Fruit fly (Drosophila melanogaster) whole organism, embryonic: Measurements from ENCODE around the gene slmo.

Experiments used
- ATbp ChIP-seq: fragments of 200-800 bp; sonication (Bioruptor generic); optimal IDR thresholded peaks from 2 replicates; lab custom pipeline; 2017; ENCODE audit warnings: missing biosample characterization, mild to moderate bottlenecking, missing genetic modification characterization, missing genetic modification reagents
- Atf-2 ChIP-seq: fragments of 200-800 bp; sonication (Bioruptor generic); optimal IDR thresholded peaks from 2 replicates; lab custom pipeline; 2016; ENCODE audit warnings: missing biosample characterization, missing genetic modification characterization
- CG10209 ChIP-seq: fragments of 200-800 bp; sonication (Bioruptor generic); optimal IDR thresholded peaks from 3 replicates; lab custom pipeline; 2017; ENCODE audit warnings: missing biosample characterization, mild to moderate bottlenecking, missing genetic modification characterization, missing genetic modification reagents
- CG1024 ChIP-seq: fragments of 200-800 bp; sonication (Bioruptor generic); IDR thresholded peaks from 2 replicates; pipeline ENCODE4 v1.3.6; 2022; ENCODE audit warnings: missing biosample characterization, missing genetic modification characterization
- CG10543 ChIP-seq: fragments of 200-800 bp; sonication (Bioruptor generic); optimal IDR thresholded peaks from 3 replicates; lab custom pipeline; 2017; ENCODE audit warnings: missing biosample characterization, mild to moderate bottlenecking, missing genetic modification characterization, moderate library complexity
- CG10979 ChIP-seq: fragments of 200-800 bp; sonication (Bioruptor generic); optimal IDR thresholded peaks from 2 replicates; lab custom pipeline; 2018; ENCODE audit warnings: missing biosample characterization, mild to moderate bottlenecking, missing genetic modification characterization, moderate library complexity
- CG1233 ChIP-seq: fragments of 200-800 bp; sonication (Bioruptor generic); optimal IDR thresholded peaks from 4 replicates; lab custom pipeline; 2018; ENCODE audit warnings: missing biosample characterization, mild to moderate bottlenecking, missing genetic modification characterization
- CG13775 ChIP-seq: fragments of 200-800 bp; sonication (Bioruptor generic); optimal IDR thresholded peaks from 3 replicates; lab custom pipeline; 2017; ENCODE audit warnings: missing biosample characterization, mild to moderate bottlenecking, missing genetic modification characterization
- CG15696 ChIP-seq: fragments of 200-800 bp; sonication (Bioruptor generic); optimal IDR thresholded peaks from 2 replicates; lab custom pipeline; 2019; ENCODE audit warnings: missing biosample characterization, mild to moderate bottlenecking, missing genetic modification characterization, moderate library complexity
- CG1603 ChIP-seq: fragments of 200-800 bp; sonication (Bioruptor generic); optimal IDR thresholded peaks from 2 replicates; lab custom pipeline; 2019; ENCODE audit warnings: missing biosample characterization, mild to moderate bottlenecking, missing genetic modification characterization, moderate library complexity
- CG2199 ChIP-seq: fragments of 200-800 bp; sonication (Bioruptor generic); IDR thresholded peaks from 3 replicates; pipeline ENCODE4 v1.3.6; 2022; ENCODE audit warnings: missing biosample characterization, missing genetic modification characterization
- CG2202 ChIP-seq: fragments of 200-800 bp; sonication (Bioruptor generic); optimal IDR thresholded peaks from 2 replicates; lab custom pipeline; 2018; ENCODE audit warnings: missing biosample characterization, mild to moderate bottlenecking, missing genetic modification characterization
- CG2678 ChIP-seq: fragments of 200-800 bp; sonication (Bioruptor generic); optimal IDR thresholded peaks from 3 replicates; lab custom pipeline; 2019; ENCODE audit warnings: missing biosample characterization, mild to moderate bottlenecking, missing genetic modification characterization, moderate library complexity
- CG2875 ChIP-seq: fragments of 200-800 bp; sonication (Bioruptor generic); optimal IDR thresholded peaks from 2 replicates; lab custom pipeline; 2017; ENCODE audit warnings: missing biosample characterization, mild to moderate bottlenecking, missing genetic modification characterization, missing genetic modification reagents
- CG3281 ChIP-seq: fragments of 200-800 bp; sonication (Bioruptor generic); optimal IDR thresholded peaks from 3 replicates; lab custom pipeline; 2017; ENCODE audit warnings: missing biosample characterization, mild to moderate bottlenecking, missing genetic modification characterization
- CG33213 ChIP-seq: fragments of 200-800 bp; sonication (Bioruptor generic); optimal IDR thresholded peaks from 3 replicates; lab custom pipeline; 2016; ENCODE audit warnings: missing biosample characterization, missing genetic modification characterization
- CG33557 ChIP-seq: fragments of 200-800 bp; sonication (Bioruptor generic); optimal IDR thresholded peaks from 2 replicates; lab custom pipeline; 2019; ENCODE audit warnings: missing biosample characterization, mild to moderate bottlenecking, missing genetic modification characterization, moderate library complexity
- CG4404 ChIP-seq: fragments of 200-800 bp; sonication (Bioruptor generic); IDR thresholded peaks from 2 replicates; pipeline ENCODE4 v1.3.6; 2022; ENCODE audit warnings: missing biosample characterization, missing genetic modification characterization
- CG5953 ChIP-seq: fragments of 200-800 bp; sonication (Bioruptor generic); IDR thresholded peaks from 2 replicates; pipeline ENCODE4 v1.3.6; 2022; ENCODE audit warnings: missing biosample characterization, missing genetic modification characterization
- CG6689 ChIP-seq: fragments of 200-800 bp; sonication (Bioruptor generic); IDR thresholded peaks from 2 replicates; pipeline ENCODE4 v1.3.6; 2022; ENCODE audit warnings: missing biosample characterization, missing genetic modification characterization
- D19A ChIP-seq: fragments of 200-800 bp; optimal IDR thresholded peaks from 3 replicates; lab custom pipeline; 2019; ENCODE audit warnings: missing biosample characterization, mild to moderate bottlenecking, missing genetic modification characterization, moderate library complexity
- HHEX ChIP-seq: fragments of 200-800 bp; sonication (Bioruptor generic); optimal IDR thresholded peaks from 3 replicates; lab custom pipeline; 2017; ENCODE audit warnings: missing biosample characterization, mild to moderate bottlenecking, missing genetic modification characterization, missing genetic modification reagents
- HLHmδ ChIP-seq: fragments of 200-800 bp; sonication (Bioruptor generic); optimal IDR thresholded peaks from 2 replicates; lab custom pipeline; 2018; ENCODE audit warnings: missing biosample characterization, mild to moderate bottlenecking, missing genetic modification characterization, moderate library complexity
- Hmr ChIP-seq: fragments of 200-800 bp; sonication (Bioruptor generic); optimal IDR thresholded peaks from 3 replicates; lab custom pipeline; 2017; ENCODE audit warnings: mild to moderate bottlenecking, missing biosample characterization, missing genetic modification reagents, missing genetic modification characterization
- Nf-YA ChIP-seq: fragments of 200-800 bp; sonication (Bioruptor generic); IDR thresholded peaks from 2 replicates; pipeline ENCODE4 v1.3.6; 2022; ENCODE audit warnings: missing biosample characterization, missing genetic modification characterization
- Nf-YB ChIP-seq: fragments of 200-800 bp; sonication (Bioruptor generic); optimal IDR thresholded peaks from 3 replicates; lab custom pipeline; 2019; ENCODE audit warnings: missing biosample characterization, mild to moderate bottlenecking, missing genetic modification characterization, moderate library complexity
- Oli ChIP-seq: fragments of 200-800 bp; sonication (Bioruptor generic); optimal IDR thresholded peaks from 2 replicates; lab custom pipeline; 2018; ENCODE audit warnings: missing biosample characterization, mild to moderate bottlenecking, missing genetic modification characterization, moderate library complexity
- Optix ChIP-seq: fragments of 200-800 bp; sonication (Bioruptor generic); IDR thresholded peaks from 3 replicates; pipeline ENCODE4 v1.3.6; 2022; ENCODE audit warnings: missing biosample characterization, missing genetic modification characterization
- Ravus ChIP-seq: fragments of 200-800 bp; sonication (Bioruptor generic); IDR thresholded peaks from 2 replicates; pipeline ENCODE4 v1.3.6; 2022; ENCODE audit warnings: missing biosample characterization, missing genetic modification characterization
- Trl ChIP-seq, 3 experiments: fragments of >200 bp in 2 of 3; fragments of 200-800 bp in 1 of 3; sonication (Bioruptor generic) in 1 of 3; optimal IDR thresholded peaks; 2 replicates in 1 of 3; 3 replicates in 2 of 3; lab custom pipeline; 2016 to 2017; ENCODE audit warnings: missing biosample characterization in 1 of 3, missing genetic modification characterization in 1 of 3
- ara ChIP-seq: fragments of 200-800 bp; sonication (Bioruptor generic); IDR thresholded peaks from 2 replicates; pipeline ENCODE4 v1.3.6; 2022; ENCODE audit warnings: missing biosample characterization, missing genetic modification characterization
- az2 ChIP-seq: fragments of 200-800 bp; sonication (Bioruptor generic); optimal IDR thresholded peaks from 3 replicates; lab custom pipeline; 2016; ENCODE audit warnings: missing biosample characterization, missing genetic modification characterization
- bcd ChIP-seq: fragments of 200-800 bp; sonication (Bioruptor generic); optimal IDR thresholded peaks from 2 replicates; lab custom pipeline; 2017; ENCODE audit warnings: missing biosample characterization, mild to moderate bottlenecking, missing genetic modification characterization
- cad ChIP-seq: fragments of >200 bp; optimal IDR thresholded peaks from 2 replicates; lab custom pipeline; 2017; ENCODE audit warnings: missing biosample characterization, missing genetic modification characterization
- fd64A ChIP-seq: fragments of 200-800 bp; sonication (Bioruptor generic); optimal IDR thresholded peaks from 3 replicates; lab custom pipeline; 2018; ENCODE audit warnings: missing biosample characterization, mild to moderate bottlenecking, missing genetic modification characterization
- fu2 ChIP-seq: fragments of 200-800 bp; sonication (Bioruptor generic); optimal IDR thresholded peaks from 2 replicates; lab custom pipeline; 2016; ENCODE audit warnings: missing biosample characterization, missing genetic modification characterization
- grau ChIP-seq: fragments of 200-800 bp; optimal IDR thresholded peaks from 3 replicates; lab custom pipeline; 2019; ENCODE audit warnings: missing biosample characterization, mild to moderate bottlenecking, missing genetic modification characterization, moderate library complexity
- her ChIP-seq: fragments of 200-800 bp; sonication (Bioruptor generic); optimal IDR thresholded peaks from 2 replicates; lab custom pipeline; 2016; ENCODE audit warnings: missing biosample characterization, missing genetic modification characterization
- lab ChIP-seq: fragments of 200-800 bp; sonication (Bioruptor generic); optimal IDR thresholded peaks from 3 replicates; lab custom pipeline; 2017; ENCODE audit warnings: missing biosample characterization, missing genetic modification characterization, mild to moderate bottlenecking, moderate library complexity, missing genetic modification reagents
- mirr ChIP-seq: fragments of 200-800 bp; sonication (Bioruptor generic); optimal IDR thresholded peaks from 3 replicates; lab custom pipeline; 2018; ENCODE audit warnings: missing biosample characterization, mild to moderate bottlenecking, missing genetic modification characterization
- row ChIP-seq: fragments of 200-800 bp; sonication (Bioruptor generic); IDR thresholded peaks from 3 replicates; pipeline ENCODE4 v1.3.6; 2022; ENCODE audit warnings: missing biosample characterization, missing genetic modification characterization
- sc ChIP-seq, 3 experiments: fragments of >200 bp in 2 of 3; fragments of 200-800 bp in 1 of 3; sonication (Bioruptor generic) in 1 of 3; optimal IDR thresholded peaks; 2 replicates in 2 of 3; 3 replicates in 1 of 3; lab custom pipeline; 2017; ENCODE audit warnings: mild to moderate bottlenecking in 1 of 3, missing biosample characterization in 1 of 3, missing genetic modification characterization in 1 of 3, missing genetic modification reagents in 1 of 3
- sd ChIP-seq: fragments of 200-800 bp; sonication (Bioruptor generic); optimal IDR thresholded peaks from 3 replicates; lab custom pipeline; 2018; ENCODE audit warnings: missing biosample characterization, mild to moderate bottlenecking, missing genetic modification characterization, moderate library complexity
- unpg ChIP-seq: fragments of 200-800 bp; sonication (Bioruptor generic); optimal IDR thresholded peaks from 3 replicates; lab custom pipeline; 2018; ENCODE audit warnings: missing biosample characterization, mild to moderate bottlenecking, missing genetic modification characterization, moderate library complexity
- vfl ChIP-seq: fragments of 200-800 bp; sonication (Bioruptor generic); optimal IDR thresholded peaks from 2 replicates; lab custom pipeline; 2016; ENCODE audit warnings: missing biosample characterization, missing genetic modification characterization
- z ChIP-seq: fragments of 200-800 bp; sonication (Bioruptor generic); IDR thresholded peaks from 3 replicates; pipeline ENCODE4 v1.3.6; 2022; ENCODE audit warnings: missing biosample characterization, missing genetic modification characterization
- zen ChIP-seq: fragments of 200-800 bp; sonication (Bioruptor generic); optimal IDR thresholded peaks from 3 replicates; lab custom pipeline; 2018; ENCODE audit warnings: missing biosample characterization, mild to moderate bottlenecking, missing genetic modification characterization, moderate library complexity

Gene slmo

dm6 chr2L:6019352-6020131 is 29.0 kb downstream of the slmo start, which contains the start of gene H2.0:
Gene H2.0 (minus strand): TSS chr2L:6019402.
- TF ChIP-seq her (no peak), HLHmδ (GFP tag; lab: Kevin White, UChicago) (peak; percentile 79), Nf-YA (GFP tag; lab: Robert Waterston, UW) (peak; percentile 59; the same call in 1 of the 2 replicates), Hmr (GFP tag; lab: Kevin White, UChicago) (peak; percentile 1), CG2199 (no peak), fu2 (no peak), bcd (peak; percentile 19), lab (GFP tag; lab: Kevin White, UChicago) (peak; percentile 27), Nf-YB (peak; percentile 97), z (GFP tag; lab: Robert Waterston, UW) (peak; percentile 61; the same call in 1 of the 3 replicates), grau (tag; lab: Kevin White, UChicago) (peak; percentile 56), CG1024 (GFP tag; lab: Robert Waterston, UW) (0 out of 2 replicates have a peak, but pooled peaks have one; percentile 17), row (GFP tag; lab: Robert Waterston, UW) (peak; percentile 67), vfl (GFP tag; lab: Kevin White, UChicago) (no peak), unpg (GFP tag; lab: Kevin White, UChicago) (peak; percentile 18), CG5953 (GFP tag; lab: Robert Waterston, UW) (no peak), CG33213 (GFP tag; lab: Kevin White, UChicago) (no peak), cad (GFP tag; lab: Kevin White, UChicago) (no peak), CG10209 (GFP tag; lab: Kevin White, UChicago) (peak; percentile 38), Ravus (GFP tag; lab: Robert Waterston, UW) (no peak), CG10543 (GFP tag; lab: Kevin White, UChicago) (peak; percentile 26), CG2875 (GFP tag; lab: Kevin White, UChicago) (peak; percentile 20), ATbp (GFP tag; lab: Kevin White, UChicago) (peak; percentile 21), Trl (optimal IDR thresholded peaks at IDR 0.05; lab: Kevin White, UChicago) (no peak), Trl (GFP tag; optimal IDR thresholded peaks at IDR 0.05; lab: Kevin White, UChicago) (peak; percentile 6), CG4404 (GFP tag; lab: Robert Waterston, UW) (peak; percentile 60), CG2202 (tag; lab: Kevin White, UChicago) (peak; percentile 8), HHEX (GFP tag; lab: Kevin White, UChicago) (no peak), CG33557 (GFP tag; lab: Kevin White, UChicago) (peak; percentile 31), Oli (tag; lab: Kevin White, UChicago) (peak; percentile 46), CG2678 (tag; lab: Kevin White, UChicago) (peak; percentile 52), fd64A (peak; percentile 22), az2 (peak; percentile 27), CG6689 (peak; percentile 31; the same call in 1 of the 2 replicates), mirr (no peak), zen (tag; lab: Kevin White, UChicago) (peak; percentile 20), sd (tag; lab: Kevin White, UChicago) (peak; percentile 88), Atf-2 (GFP tag; lab: Kevin White, UChicago) (peak; percentile 25), CG3281 (no peak), CG13775 (GFP tag; lab: Kevin White, UChicago) (peak; percentile 25), D19A (tag; lab: Kevin White, UChicago) (peak; percentile 35), CG10979 (peak; percentile 60), Optix (GFP tag; lab: Robert Waterston, UW) (0 out of 3 replicates have a peak, but pooled peaks have one; percentile 16), ara (GFP tag; lab: Robert Waterston, UW) (0 out of 2 replicates have a peak, but pooled peaks have one; percentile 26), CG1233 (GFP tag; lab: Kevin White, UChicago) (peak; percentile 30), CG1603 (tag; lab: Kevin White, UChicago) (peak; percentile 57), sc (optimal IDR thresholded peaks at IDR 0.05; lab: Kevin White, UChicago) (no peak), sc (GFP tag; optimal IDR thresholded peaks at IDR 0.05; lab: Kevin White, UChicago) (peak; percentile 37), CG15696 (tag; lab: Kevin White, UChicago) (peak; percentile 69)
